Fruit fly (Drosophila melanogaster) whole organism: Measurements from ENCODE around the gene Cyp4ac3.

ENCODE experiments used
- CG8478 ChIP-seq: fragments of >200 bp; optimal IDR thresholded peaks from 2 replicates; lab custom pipeline; 2018; ENCODE audit warnings: inconsistent platforms
- psq ChIP-seq: fragments of >200 bp; optimal IDR thresholded peaks from 2 replicates; lab custom pipeline; 2017
- usp ChIP-seq: fragments of >200 bp; optimal IDR thresholded peaks from 2 replicates; lab custom pipeline; 2017; ENCODE audit warnings: missing biosample characterization, missing genetic modification characterization, mixed read lengths

dm6 chr2L:5302284-5302683, 34.0 kb downstream of the Cyp4ac3 start:
- TF ChIP-seq psq (lab: Kevin White, UChicago) (no peak), CG8478 (lab: Kevin White, UChicago) (no peak), usp (GFP tag; lab: Kevin White, UChicago) (no peak)
